Fruit fly (Drosophila melanogaster): Measurements from ENCODE around the gene COX8.
A peak's percentile ranks its signal among the peaks of the same experiment; 100 is the strongest.

COX8 gene

dm6 chr3L:21507354-21507928 lies 31.8 kb downstream of the COX8 start, which contains the start of the genes Glg1 and M6 (continued):
- peak; percentile 60 for TF ChIP-seq NFAT (GFP tag; IDR thresholded peaks at IDR 0.05)
- TF ChIP-seq abd-A (tag; optimal IDR thresholded peaks at IDR 0.05) = no peak
- TF ChIP-seq Gsc (GFP tag; IDR thresholded peaks at IDR 0.05) = no peak
- TF ChIP-seq CG2199 (GFP tag; IDR thresholded peaks at IDR 0.05) = 0 out of 3 replicates have a peak, but pooled peaks have one; percentile 36
- TF ChIP-seq E2f1 (GFP tag; IDR thresholded peaks at IDR 0.05) = 0 out of 2 replicates have a peak, but pooled peaks have one; percentile 21
- TF ChIP-seq dmrt11E (tag; optimal IDR thresholded peaks at IDR 0.05) = peak; percentile 51
- peak; percentile 33 for TF ChIP-seq Nf-YB (GFP tag; optimal IDR thresholded peaks at IDR 0.05)
- TF ChIP-seq twi (tag; optimal IDR thresholded peaks at IDR 0.05) = peak; percentile 40
- peak; percentile 77 for TF ChIP-seq CG2678 (tag; optimal IDR thresholded peaks at IDR 0.05)
- peak; percentile 92 for TF ChIP-seq inv (GFP tag; IDR thresholded peaks at IDR 0.05; ENCODE audit: partially characterized antibody)
- peak; percentile 17 for TF ChIP-seq CG8089 (GFP tag; optimal IDR thresholded peaks at IDR 0.05)
- TF ChIP-seq CG16779 (GFP tag; IDR thresholded peaks at IDR 0.05) = no peak
- peak; percentile 93 for TF ChIP-seq grn (GFP tag; optimal IDR thresholded peaks at IDR 0.05)
- peak; percentile 48 for TF ChIP-seq CG12744 (GFP tag; optimal IDR thresholded peaks at IDR 0.05)
- peak; percentile 37 for TF ChIP-seq CG9797 (GFP tag; optimal IDR thresholded peaks at IDR 0.05)
- TF ChIP-seq HHEX (GFP tag; optimal IDR thresholded peaks at IDR 0.05) = peak; percentile 47
- TF ChIP-seq esg (GFP tag; conservative IDR thresholded peaks at IDR 0.05) = peak; percentile 23; the same call in 1 of the 2 replicates
- peak; percentile 69 for TF ChIP-seq az2 (GFP tag; optimal IDR thresholded peaks at IDR 0.05)
- no peak for TF ChIP-seq MTF-1 (GFP tag; optimal IDR thresholded peaks at IDR 0.05; ENCODE audit: borderline replicate concordance)
- peak; percentile 66; the same call in 3 of the 4 replicates for TF ChIP-seq Gug (GFP tag; IDR thresholded peaks at IDR 0.05)
- TF ChIP-seq Kr (GFP tag; optimal IDR thresholded peaks at IDR 0.05) = no peak
- no peak for TF ChIP-seq CG6854 (GFP tag; optimal IDR thresholded peaks at IDR 0.05)
- peak; percentile 71 for TF ChIP-seq grau (tag; optimal IDR thresholded peaks at IDR 0.05)
- TF ChIP-seq gsb-n (tag; optimal IDR thresholded peaks at IDR 0.05) = peak; percentile 76
- peak; percentile 40 for TF ChIP-seq caup (GFP tag; optimal IDR thresholded peaks at IDR 0.05; ENCODE audit: severe bottlenecking)
- peak; percentile 86 for TF ChIP-seq Sry-δ (GFP tag; optimal IDR thresholded peaks at IDR 0.05)
- no peak for TF ChIP-seq CG8765 (GFP tag; IDR thresholded peaks at IDR 0.05)
- peak; percentile 64 for TF ChIP-seq Antp (GFP tag; optimal IDR thresholded peaks at IDR 0.05)
- TF ChIP-seq bbx (GFP tag; IDR thresholded peaks at IDR 0.05; ENCODE audit: partially characterized antibody) = peak; percentile 93
- TF ChIP-seq sob (GFP tag; IDR thresholded peaks at IDR 0.05) = peak; percentile 69
- no peak for TF ChIP-seq CG8281 (tag; optimal IDR thresholded peaks at IDR 0.05)
- TF ChIP-seq ERR (GFP tag; optimal IDR thresholded peaks at IDR 0.05) = peak; percentile 34
- peak; percentile 5 for TF ChIP-seq CG7928 (GFP tag; optimal IDR thresholded peaks at IDR 0.05)
- no peak for TF ChIP-seq CG6654 (GFP tag; optimal IDR thresholded peaks at IDR 0.05)
- no peak for TF ChIP-seq sim (GFP tag; IDR thresholded peaks at IDR 0.05)

- no peak for TF ChIP-seq CG17912 (GFP tag; optimal IDR thresholded peaks at IDR 0.05)
- TF ChIP-seq HmgZ (tag; optimal IDR thresholded peaks at IDR 0.05) = peak; percentile 13
- TF ChIP-seq Atf6 (GFP tag; IDR thresholded peaks at IDR 0.05) = 0 out of 2 replicates have a peak, but pooled peaks have one; percentile 36
- no peak for TF ChIP-seq CG2202 (tag; optimal IDR thresholded peaks at IDR 0.05)
- TF ChIP-seq CG17612 (GFP tag; IDR thresholded peaks at IDR 0.05) = no peak
- no peak for TF ChIP-seq CG7357 (GFP tag; IDR thresholded peaks at IDR 0.05)
- TF ChIP-seq nerfin-1 (tag; optimal IDR thresholded peaks at IDR 0.05) = no peak
- no peak for TF ChIP-seq vfl (GFP tag; optimal IDR thresholded peaks at IDR 0.05)
- TF ChIP-seq CG14014 (GFP tag; IDR thresholded peaks at IDR 0.05) = no peak
- no peak for TF ChIP-seq dpn (GFP tag; optimal IDR thresholded peaks at IDR 0.05)
- no peak for TF ChIP-seq cas (GFP tag; IDR thresholded peaks at IDR 0.05)
- no peak for TF ChIP-seq dati (GFP tag; IDR thresholded peaks at IDR 0.05)
- TF ChIP-seq Myb (GFP tag; optimal IDR thresholded peaks at IDR 0.05) = no peak
- no peak for TF ChIP-seq gro (GFP tag; optimal IDR thresholded peaks at IDR 0.05)
- TF ChIP-seq CG16813 (GFP tag; IDR thresholded peaks at IDR 0.05; ENCODE audit: partially characterized antibody) = no peak
- TF ChIP-seq Atf-2 (GFP tag; optimal IDR thresholded peaks at IDR 0.05) = no peak
- no peak for TF ChIP-seq zen (tag; optimal IDR thresholded peaks at IDR 0.05)
- TF ChIP-seq CG2199 (GFP tag; IDR thresholded peaks at IDR 0.05) = no peak
Observed at dm6 chr3L:21501928-21502327, 37.3 kb downstream of the COX8 start.

Measured in whole organism, embryonic.